Worm (Caenorhabditis elegans): ENCODE results near the gene T05B9.2.

T05B9.2 gene

ce11 chrII:11240214-11240613 lies 15.4 kb upstream of the T05B9.2 start:
- TF ChIP-seq lsy-2 (tag; optimal IDR thresholded peaks at IDR 0.05) (no peak), set-16 (GFP tag; IDR thresholded peaks at IDR 0.05) (peak; percentile 53)

ce11 chrII:11240963-11241362 lies 14.7 kb upstream of the T05B9.2 start:
- TF ChIP-seq D1046.2 (GFP tag; IDR thresholded peaks at IDR 0.05) (no peak), aha-1 (tag) (peak; percentile 68), lin-38 (GFP tag; IDR thresholded peaks at IDR 0.05) (peak; percentile 36; the same call in 1 of the 2 replicates), nhr-76 (tag; optimal IDR thresholded peaks at IDR 0.05) (no peak), aly-2 (tag; optimal IDR thresholded peaks at IDR 0.05) (no peak)

ce11 chrII:11241497-11241896 lies 14.1 kb upstream of the T05B9.2 start:
- TF ChIP-seq zip-11 (GFP tag; IDR thresholded peaks at IDR 0.05) (no peak), php-3 (GFP tag; IDR thresholded peaks at IDR 0.05) (no peak), sdz-12 (GFP tag; optimal IDR thresholded peaks at IDR 0.05) (no peak), hlh-30 (tag; optimal IDR thresholded peaks at IDR 0.05; ENCODE audit: insufficient read depth) (no peak), nhr-102 (tag; optimal IDR thresholded peaks at IDR 0.05) (no peak), rbr-2 (tag; optimal IDR thresholded peaks at IDR 0.05) (no peak)

ce11 chrII:11242918-11243317 lies 12.7 kb upstream of the T05B9.2 start:
- TF ChIP-seq aha-1 (tag) (peak; percentile 80), unc-62 (GFP tag; optimal IDR thresholded peaks at IDR 0.05 in 1 of 2) (peak in 1 of 2 experiments; percentile 98), unc-62 (tag; optimal IDR thresholded peaks at IDR 0.05) (no peak), fkh-10 (GFP tag; optimal IDR thresholded peaks at IDR 0.05) (no peak)

- TF ChIP-seq tag-97 (GFP tag; IDR thresholded peaks at IDR 0.05) (no peak), unc-62 (GFP tag; optimal IDR thresholded peaks at IDR 0.05 in 1 of 2) (peak in 1 of 2 experiments; percentile 85), unc-62 (tag; optimal IDR thresholded peaks at IDR 0.05) (no peak)
These were observed 9.1 kb upstream of the T05B9.2 start for ce11 chrII:11246506-11246905.

- TF ChIP-seq lsy-2 (tag; optimal IDR thresholded peaks at IDR 0.05) (no peak), spr-1 (tag; optimal IDR thresholded peaks at IDR 0.05) (peak; percentile 13), mxl-3 (GFP tag; optimal IDR thresholded peaks at IDR 0.05) (peak; percentile 49), mdl-1 (tag; optimal IDR thresholded peaks at IDR 0.05) (peak in 1 of 2 experiments; percentile 5), zag-1 (tag; optimal IDR thresholded peaks at IDR 0.05) (no peak)
These were observed 8.2 kb upstream of the T05B9.2 start, which contains the start of gene T06D8.10 for ce11 chrII:11247414-11247813. Gene T06D8.10, minus strand, starts transcription at chrII:11247514.

- TF ChIP-seq dmd-8 (GFP tag; IDR thresholded peaks at IDR 0.05) (0 out of 2 replicates have a peak, but pooled peaks have one; percentile 2), sdz-12 (GFP tag; optimal IDR thresholded peaks at IDR 0.05) (no peak), unc-130 (GFP tag; optimal IDR thresholded peaks at IDR 0.05) (peak; percentile 9), snpc-4 (tag; optimal IDR thresholded peaks at IDR 0.05) (no peak), skn-1 (tag; optimal IDR thresholded peaks at IDR 0.05) (no peak), egl-43 (GFP tag; IDR thresholded peaks at IDR 0.05) (peak; percentile 33; the same call in 1 of the 2 replicates)
These were observed 4.1 kb downstream of the T05B9.2 start for ce11 chrII:11259766-11260165.

- no peak for TF ChIP-seq dpl-1 (GFP tag; optimal IDR thresholded peaks at IDR 0.05)
- no peak for TF ChIP-seq D1046.2 (GFP tag; IDR thresholded peaks at IDR 0.05)
- TF ChIP-seq mxl-2 (GFP tag; conservative IDR thresholded peaks at IDR 0.05): no peak
- TF ChIP-seq zfp-2 (tag; optimal IDR thresholded peaks at IDR 0.05): no peak
- TF ChIP-seq lin-1 (GFP tag; IDR thresholded peaks at IDR 0.05): no peak
- no peak for TF ChIP-seq F49E8.2 (tag; optimal IDR thresholded peaks at IDR 0.05; ENCODE audit: borderline replicate concordance)
- TF ChIP-seq tag-97 (GFP tag; IDR thresholded peaks at IDR 0.05): no peak
- no peak for TF ChIP-seq duxl-1 (tag; optimal IDR thresholded peaks at IDR 0.05; ENCODE audit: poor library complexity)
- TF ChIP-seq ceh-44 (GFP tag; IDR thresholded peaks at IDR 0.05): no peak
These were observed 5.5 kb downstream of the T05B9.2 start, which contains the start of gene T05B9.1 for ce11 chrII:11261173-11261572. Gene T05B9.1, minus strand, starts transcription at chrII:11261192.
